Worm (Caenorhabditis elegans) whole organism, L4 larva: ENCODE data around the gene pgl-2.
A peak's percentile ranks its signal among the peaks of the same experiment; 100 is the strongest.

Experiments used
- D1046.2 ChIP-seq: fragments of 200-800 bp; sonication (Bioruptor generic); IDR thresholded peaks from 2 replicates; pipeline ENCODE4 v1.3.6; 2022; ENCODE audit warnings: missing genetic modification characterization, missing compliant biosample characterization
- F10B5.3 ChIP-seq: sonication (generic microtip); optimal IDR thresholded peaks from 2 replicates; lab custom pipeline; 2016; ENCODE audit warnings: mild to moderate bottlenecking, missing genetic modification characterization, missing compliant biosample characterization
- F49E8.2 ChIP-seq: sonication (generic microtip); optimal IDR thresholded peaks from 2 replicates; lab custom pipeline; 2016; ENCODE audit warnings: missing compliant biosample characterization, mild to moderate bottlenecking, missing genetic modification characterization, borderline replicate concordance
- T20F7.1 ChIP-seq: fragments of 200-800 bp; sonication (Bioruptor generic); optimal IDR thresholded peaks from 2 replicates; lab custom pipeline; 2018; ENCODE audit warnings: mild to moderate bottlenecking, missing genetic modification characterization, missing compliant biosample characterization
- T26A8.4 ChIP-seq: fragments of 200-800 bp; sonication (Bioruptor generic); IDR thresholded peaks from 2 replicates; pipeline ENCODE4 v1.3.6; 2022; ENCODE audit warnings: missing genetic modification characterization, missing compliant biosample characterization
- Y105C5A.15 ChIP-seq: fragments of 200-800 bp; sonication (Bioruptor generic); IDR thresholded peaks from 2 replicates; pipeline ENCODE4 v1.3.6; 2022; ENCODE audit warnings: missing genetic modification characterization, missing compliant biosample characterization
- Y48G9A.11 ChIP-seq: fragments of 200-800 bp; sonication (Bioruptor generic); IDR thresholded peaks from 2 replicates; pipeline ENCODE4 v1.3.6; 2022; ENCODE audit warnings: missing genetic modification reagents, missing genetic modification characterization, missing compliant biosample characterization
- Y5F2A.4 ChIP-seq: fragments of 200-800 bp; sonication (Bioruptor generic); optimal IDR thresholded peaks from 2 replicates; lab custom pipeline; 2018; ENCODE audit warnings: mild to moderate bottlenecking, missing genetic modification characterization, missing compliant biosample characterization
- Y75B8A.6 ChIP-seq: fragments of 200-800 bp; sonication (Bioruptor generic); IDR thresholded peaks from 2 replicates; pipeline ENCODE4 v1.3.6; 2022; ENCODE audit warnings: missing genetic modification reagents, missing genetic modification characterization, missing compliant biosample characterization
- ZK337.2 ChIP-seq: fragments of 200-800 bp; sonication (Bioruptor generic); IDR thresholded peaks from 2 replicates; pipeline ENCODE4 v1.3.6; 2022; ENCODE audit warnings: missing genetic modification reagents, missing genetic modification characterization, missing compliant biosample characterization
- aha-1 ChIP-seq: fragments of 150-350 bp; peaks from one replicate; lab custom pipeline; 2014; ENCODE audit warnings: missing biosample characterization, missing genetic modification characterization
- attf-4 ChIP-seq: sonication (generic microtip); optimal IDR thresholded peaks from 3 replicates; lab custom pipeline; 2017; ENCODE audit warnings: missing biosample characterization, missing genetic modification characterization
- ceh-20 ChIP-seq: fragments of 200-800 bp; sonication (Bioruptor generic); IDR thresholded peaks from 2 replicates; pipeline ENCODE4 v1.3.6; 2022; ENCODE audit warnings: missing genetic modification reagents, missing genetic modification characterization, missing compliant biosample characterization
- ceh-82 ChIP-seq: sonication (generic microtip); optimal IDR thresholded peaks from 2 replicates; lab custom pipeline; 2017; ENCODE audit warnings: missing biosample characterization, missing genetic modification characterization
- cey-2 ChIP-seq: sonication (generic microtip); optimal IDR thresholded peaks from 3 replicates; lab custom pipeline; 2017; ENCODE audit warnings: missing genetic modification characterization, mild to moderate bottlenecking, missing compliant biosample characterization, antibody characterized with exemption, borderline replicate concordance; ENCODE audit not compliant: insufficient read depth
- ctbp-1 ChIP-seq: fragments of 200-800 bp; sonication (Bioruptor generic); IDR thresholded peaks from 2 replicates; pipeline ENCODE4 v1.3.6; 2022; ENCODE audit warnings: missing genetic modification reagents, missing genetic modification characterization, missing compliant biosample characterization
- daf-19 ChIP-seq: fragments of 200-800 bp; sonication (Bioruptor generic); conservative IDR thresholded peaks from 2 replicates; pipeline ENCODE4 v1.3.6; 2022; ENCODE audit warnings: missing genetic modification characterization, missing compliant biosample characterization
- daf-8 ChIP-seq: fragments of 200-800 bp; sonication (Bioruptor generic); IDR thresholded peaks from 2 replicates; pipeline ENCODE4 v1.3.6; 2022; ENCODE audit warnings: missing genetic modification characterization, missing compliant biosample characterization
- dmd-8 ChIP-seq: fragments of 200-800 bp; sonication (Bioruptor generic); IDR thresholded peaks from 2 replicates; pipeline ENCODE4 v1.3.6; 2022; ENCODE audit warnings: missing genetic modification characterization, missing compliant biosample characterization
- duxl-1 ChIP-seq: sonication (generic microtip); optimal IDR thresholded peaks from 2 replicates; lab custom pipeline; 2016; ENCODE audit warnings: mild to moderate bottlenecking, missing genetic modification characterization, moderate library complexity, missing compliant biosample characterization; ENCODE audit not compliant: poor library complexity
- egl-27 ChIP-seq: sonication (generic microtip); optimal IDR thresholded peaks from 3 replicates; lab custom pipeline; 2017; ENCODE audit warnings: missing biosample characterization, missing genetic modification reagents, missing genetic modification characterization
- egl-43 ChIP-seq: fragments of 200-800 bp; sonication (Bioruptor generic); IDR thresholded peaks from 2 replicates; pipeline ENCODE4 v1.3.6; 2022; ENCODE audit warnings: missing genetic modification reagents, missing genetic modification characterization, missing compliant biosample characterization
- hif-1 ChIP-seq, 2 experiments: sonication (generic microtip); optimal IDR thresholded peaks; 2 replicates each; lab custom pipeline; 2016 to 2017; ENCODE audit warnings: missing compliant biosample characterization in 2 of 2, missing genetic modification characterization in 2 of 2, missing genetic modification reagents in 2 of 2, missing genotype in 2 of 2, mild to moderate bottlenecking in 1 of 2
- hlh-30 ChIP-seq: sonication (generic microtip); optimal IDR thresholded peaks from 2 replicates; lab custom pipeline; 2017; ENCODE audit warnings: antibody characterized with exemption, mild to moderate bottlenecking, missing genetic modification characterization, missing compliant biosample characterization; ENCODE audit not compliant: insufficient read depth
- hmg-1.1 ChIP-seq: fragments of 200-800 bp; sonication (Bioruptor generic); IDR thresholded peaks from 2 replicates; pipeline ENCODE4 v1.3.6; 2022; ENCODE audit warnings: missing genetic modification reagents, missing genetic modification characterization, missing compliant biosample characterization
- lim-7 ChIP-seq: fragments of 200-800 bp; sonication (Bioruptor generic); IDR thresholded peaks from 2 replicates; pipeline ENCODE4 v1.3.6; 2022; ENCODE audit warnings: missing genetic modification characterization, missing compliant biosample characterization
- lin-39 ChIP-seq: fragments of 150-350 bp; optimal IDR thresholded peaks from 2 replicates; lab custom pipeline; 2014; ENCODE audit warnings: missing biosample characterization, missing genetic modification reagents, missing genetic modification characterization
- lir-3 ChIP-seq: sonication (generic microtip); optimal IDR thresholded peaks from 2 replicates; lab custom pipeline; 2016; ENCODE audit warnings: mild to moderate bottlenecking, missing genetic modification characterization, missing compliant biosample characterization
- lsy-2 ChIP-seq, 2 experiments: fragments of 150-350 bp in 1 of 2; sonication (generic microtip) in 1 of 2; optimal IDR thresholded peaks; 2 replicates each; lab custom pipeline; 2014 to 2017; ENCODE audit warnings: missing biosample characterization in 2 of 2, missing genetic modification characterization in 2 of 2
- madf-9 ChIP-seq: fragments of 200-800 bp; sonication (Bioruptor generic); conservative IDR thresholded peaks from 2 replicates; pipeline ENCODE4 v1.3.6; 2022; ENCODE audit warnings: missing genetic modification reagents, missing genetic modification characterization, missing compliant biosample characterization
- mdt-29 ChIP-seq: fragments of 200-800 bp; sonication (Bioruptor generic); IDR thresholded peaks from 2 replicates; pipeline ENCODE4 v1.3.6; 2022; ENCODE audit warnings: missing genetic modification reagents, missing genetic modification characterization, missing compliant biosample characterization
- mxl-2 ChIP-seq: fragments of 200-800 bp; sonication (Bioruptor generic); conservative IDR thresholded peaks from 2 replicates; pipeline ENCODE4 v1.3.6; 2022; ENCODE audit warnings: missing genetic modification reagents, missing genetic modification characterization, missing compliant biosample characterization
- nhr-102 ChIP-seq: sonication (generic microtip); optimal IDR thresholded peaks from 2 replicates; lab custom pipeline; 2016; ENCODE audit warnings: mild to moderate bottlenecking, missing genetic modification characterization, moderate library complexity, missing compliant biosample characterization
- nhr-111 ChIP-seq: fragments of 200-800 bp; sonication (Bioruptor generic); optimal IDR thresholded peaks from 2 replicates; lab custom pipeline; 2018; ENCODE audit warnings: mild to moderate bottlenecking, missing genetic modification characterization, missing compliant biosample characterization
- nhr-25 ChIP-seq: sonication (generic microtip); optimal IDR thresholded peaks from 2 replicates; lab custom pipeline; 2017; ENCODE audit warnings: missing genetic modification characterization, mild to moderate bottlenecking, missing compliant biosample characterization, antibody characterized with exemption, moderate library complexity, borderline replicate concordance; ENCODE audit not compliant: insufficient read depth
- nhr-48 ChIP-seq: sonication (generic microtip); optimal IDR thresholded peaks from 2 replicates; lab custom pipeline; 2016; ENCODE audit warnings: mild to moderate bottlenecking, missing genetic modification characterization, missing compliant biosample characterization
- nhr-6 ChIP-seq: fragments of 150-350 bp; optimal IDR thresholded peaks from 2 replicates; lab custom pipeline; 2014; ENCODE audit warnings: missing biosample characterization, missing genetic modification characterization
- pha-4 ChIP-seq, 2 experiments: fragments of 150-350 bp in 1 of 2; fragments of 200-800 bp in 1 of 2; sonication (Bioruptor generic) in 1 of 2; IDR thresholded peaks in 1 of 2; optimal IDR thresholded peaks in 1 of 2; 2 replicates each; pipeline versions ENCODE4 v1.3.6 to Lab custom; 2014 to 2022; ENCODE audit warnings: missing genetic modification characterization in 2 of 2, missing genetic modification reagents in 2 of 2, missing biosample characterization in 1 of 2, missing compliant biosample characterization in 1 of 2
- pqm-1 ChIP-seq: sonication (generic microtip); optimal IDR thresholded peaks from 2 replicates; lab custom pipeline; 2017; ENCODE audit warnings: missing biosample characterization, missing genetic modification characterization
- rbr-2 ChIP-seq: sonication (generic microtip); optimal IDR thresholded peaks from 2 replicates; lab custom pipeline; 2016; ENCODE audit warnings: missing genotype, missing genetic modification characterization, missing compliant biosample characterization
- saeg-2 ChIP-seq: fragments of 200-800 bp; sonication (Bioruptor generic); IDR thresholded peaks from 2 replicates; pipeline ENCODE4 v1.3.6; 2022; ENCODE audit warnings: missing genetic modification reagents, missing genetic modification characterization, missing compliant biosample characterization
- snpc-1.2 ChIP-seq: fragments of 200-800 bp; sonication (Bioruptor generic); IDR thresholded peaks from 2 replicates; pipeline ENCODE4 v1.3.6; 2022; ENCODE audit warnings: missing genetic modification reagents, missing genetic modification characterization, missing compliant biosample characterization
- spr-3 ChIP-seq: fragments of 200-800 bp; sonication (Bioruptor generic); optimal IDR thresholded peaks from 2 replicates; lab custom pipeline; 2018; ENCODE audit warnings: mild to moderate bottlenecking, missing genetic modification characterization, missing compliant biosample characterization
- tag-97 ChIP-seq: fragments of 200-800 bp; sonication (Bioruptor generic); IDR thresholded peaks from 2 replicates; pipeline ENCODE4 v1.3.6; 2022; ENCODE audit warnings: missing genetic modification characterization, missing compliant biosample characterization
- tra-1 ChIP-seq: fragments of 200-800 bp; sonication (Bioruptor generic); IDR thresholded peaks from 2 replicates; pipeline ENCODE4 v1.3.6; 2022; ENCODE audit warnings: missing genetic modification reagents, missing genetic modification characterization, missing compliant biosample characterization
- unc-62 ChIP-seq, 3 experiments: fragments of 150-350 bp in 1 of 3; sonication (generic microtip); optimal IDR thresholded peaks in 2 of 3; peaks in 1 of 3; 1 replicate in 1 of 3; 2 replicates in 2 of 3; lab custom pipeline; 2014 to 2017; ENCODE audit warnings: missing biosample characterization in 3 of 3, missing genetic modification characterization in 3 of 3, missing genetic modification reagents in 3 of 3, missing genotype in 1 of 3
- vab-7 ChIP-seq: fragments of 200-800 bp; sonication (Bioruptor generic); IDR thresholded peaks from 2 replicates; pipeline ENCODE4 v1.3.6; 2022; ENCODE audit warnings: missing genetic modification reagents, missing genetic modification characterization, missing compliant biosample characterization

Gene pgl-2

DNA sequence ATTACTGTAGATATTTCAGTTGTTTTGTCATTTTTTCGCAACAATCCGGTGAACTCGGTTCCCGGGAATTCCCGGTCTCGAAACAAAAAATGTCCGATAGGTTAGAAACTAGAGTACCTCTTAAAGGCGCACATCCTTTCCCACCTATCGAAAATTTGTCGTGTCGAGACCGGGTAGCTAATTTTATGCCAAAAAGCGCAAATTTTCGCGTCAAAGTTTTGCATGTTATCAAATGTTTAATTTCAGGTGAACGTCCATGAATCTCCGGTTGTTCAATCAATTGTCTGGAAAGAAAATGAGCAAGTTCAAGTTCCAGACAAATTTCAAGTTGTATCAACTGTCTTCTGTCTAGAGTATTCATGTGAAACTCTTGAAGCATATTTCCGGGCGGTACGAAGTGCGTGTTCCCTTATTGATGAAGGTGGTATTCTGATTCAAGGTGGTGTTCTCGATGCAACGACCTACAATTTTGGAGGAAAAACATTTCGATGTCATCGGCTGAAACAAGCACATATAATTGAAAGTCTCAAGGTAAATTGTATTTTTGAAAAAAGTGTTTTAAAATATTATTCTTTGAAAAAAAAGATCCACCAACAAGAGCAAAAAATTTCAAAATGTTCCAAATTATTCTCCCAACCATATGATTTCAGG is 10.5 kb upstream of the pgl-2 start (continued):
- TF ChIP-seq ctbp-1 (GFP tag; lab: Robert Waterston, UW): peak; percentile 34; the same call in 1 of the 2 replicates
- TF ChIP-seq dmd-8: no peak
- TF ChIP-seq rbr-2 (tag; lab: Kevin White, UChicago): no peak
- no peak for TF ChIP-seq madf-9 (GFP tag; lab: Robert Waterston, UW)
- no peak for TF ChIP-seq snpc-1.2 (GFP tag; lab: Robert Waterston, UW)
- no peak for TF ChIP-seq daf-8 (GFP tag; lab: Robert Waterston, UW)
- TF ChIP-seq nhr-111 (GFP tag; lab: Kevin White, UChicago): peak; percentile 29
- no peak for TF ChIP-seq cey-2 (tag; lab: Kevin White, UChicago)
- TF ChIP-seq lin-39: no peak
- no peak for TF ChIP-seq hlh-30 (tag; lab: Kevin White, UChicago)
- TF ChIP-seq duxl-1 (tag; lab: Kevin White, UChicago): no peak
- peak; percentile 93 for TF ChIP-seq aha-1
- TF ChIP-seq pha-4 (GFP tag; IDR thresholded peaks at IDR 0.05; lab: Robert Waterston, UW): peak; percentile 69; the same call in 1 of the 2 replicates
- no peak for TF ChIP-seq pha-4 (tag; optimal IDR thresholded peaks at IDR 0.05; lab: Kevin White, UChicago)
- TF ChIP-seq ceh-20 (GFP tag; lab: Robert Waterston, UW): no peak
- TF ChIP-seq F10B5.3: no peak
- TF ChIP-seq mxl-2 (GFP tag; lab: Robert Waterston, UW): no peak
- no peak for TF ChIP-seq lir-3 (tag; lab: Kevin White, UChicago)
- no peak for TF ChIP-seq F49E8.2 (tag; lab: Kevin White, UChicago)
- TF ChIP-seq attf-4 (tag; lab: Kevin White, UChicago): no peak
- TF ChIP-seq spr-3 (GFP tag; lab: Kevin White, UChicago): no peak
- TF ChIP-seq daf-19 (GFP tag; lab: Robert Waterston, UW): no peak
- TF ChIP-seq nhr-102 (tag; lab: Kevin White, UChicago): peak; percentile 55
- no peak for TF ChIP-seq ceh-82
- no peak for TF ChIP-seq D1046.2 (GFP tag; lab: Robert Waterston, UW)
- TF ChIP-seq tra-1: no peak
- TF ChIP-seq saeg-2 (GFP tag; lab: Robert Waterston, UW): no peak
- no peak for TF ChIP-seq T20F7.1 (GFP tag; lab: Kevin White, UChicago)
- TF ChIP-seq pqm-1 (tag; lab: Kevin White, UChicago): no peak
- peak in 1 of 2 experiments; percentile 88 for TF ChIP-seq unc-62 (GFP tag; optimal IDR thresholded peaks at IDR 0.05 in 1 of 2; lab: Kevin White, UChicago)
- no peak for TF ChIP-seq unc-62 (tag; optimal IDR thresholded peaks at IDR 0.05; lab: Kevin White, UChicago)
- TF ChIP-seq hif-1 (tag; optimal IDR thresholded peaks at IDR 0.05; lab: Kevin White, UChicago): no peak
- TF ChIP-seq hmg-1.1: no peak
- TF ChIP-seq egl-27 (tag; lab: Kevin White, UChicago): no peak
- TF ChIP-seq lim-7 (GFP tag; lab: Robert Waterston, UW): no peak
- no peak for TF ChIP-seq ZK337.2
- TF ChIP-seq egl-43: peak; percentile 45; the same call in 1 of the 2 replicates
- TF ChIP-seq Y75B8A.6 (GFP tag; lab: Robert Waterston, UW): 0 out of 2 replicates have a peak, but pooled peaks have one; percentile 37
- no peak for TF ChIP-seq vab-7
- no peak for TF ChIP-seq nhr-25 (tag; lab: Kevin White, UChicago)
- TF ChIP-seq T26A8.4 (GFP tag; lab: Robert Waterston, UW): peak; percentile 74; the same call in 1 of the 2 replicates
- no peak for TF ChIP-seq Y48G9A.11 (GFP tag; lab: Robert Waterston, UW)
- no peak for TF ChIP-seq nhr-6 (tag; lab: Kevin White, UChicago)
- TF ChIP-seq mdt-29 (GFP tag; lab: Robert Waterston, UW): 0 out of 2 replicates have a peak, but pooled peaks have one; percentile 50
- TF ChIP-seq Y5F2A.4 (GFP tag; lab: Kevin White, UChicago): peak; percentile 71
- TF ChIP-seq tag-97 (GFP tag; lab: Robert Waterston, UW): no peak
- TF ChIP-seq nhr-48 (tag; lab: Kevin White, UChicago): peak; percentile 45
- TF ChIP-seq Y105C5A.15 (GFP tag; lab: Robert Waterston, UW): no peak
- no peak for TF ChIP-seq lsy-2 (tag; optimal IDR thresholded peaks at IDR 0.05; lab: Kevin White, UChicago)
- TF ChIP-seq, all 104 proteins: peak for 22
